Worm (Caenorhabditis elegans): ENCODE results near the gene Y68A4A.13.
"Not testable (repeated sequence)": the region's sequence is repeated elsewhere in the genome, so short reads cannot be mapped to it uniquely, and the experiment has no call there.

The Y68A4A.13 gene

ce11 chrV:17208045-17208444 is at the start of gene Y68A4A.13:
Y68A4A.13 (minus strand) TSS chrV:17208145.
- no peak for TF ChIP-seq aly-1 (tag; optimal IDR thresholded peaks at IDR 0.05)
- TF ChIP-seq pes-1 (GFP tag; IDR thresholded peaks at IDR 0.05): no peak
- TF ChIP-seq tbx-37 (GFP tag; conservative IDR thresholded peaks at IDR 0.05): no peak
- no peak for TF ChIP-seq ceh-36 (tag; optimal IDR thresholded peaks at IDR 0.05)
- TF ChIP-seq F13C5.2 (tag; optimal IDR thresholded peaks at IDR 0.05): no peak
- TF ChIP-seq sea-1 (GFP tag; conservative IDR thresholded peaks at IDR 0.05): no peak
- TF ChIP-seq ceh-13 (GFP tag; optimal IDR thresholded peaks at IDR 0.05): no peak

ce11 chrV:17257637-17258036 is 49.7 kb upstream of the Y68A4A.13 start:
- TF ChIP-seq ceh-36 (tag; optimal IDR thresholded peaks at IDR 0.05): no peak

- TF ChIP-seq hmbx-1 (tag; optimal IDR thresholded peaks at IDR 0.05): no peak
Observed at ce11 chrV:17255454-17255853, 47.5 kb upstream of the Y68A4A.13 start, which contains the start of gene srh-115. srh-115 (plus strand) TSS chrV:17255754.

DNA sequence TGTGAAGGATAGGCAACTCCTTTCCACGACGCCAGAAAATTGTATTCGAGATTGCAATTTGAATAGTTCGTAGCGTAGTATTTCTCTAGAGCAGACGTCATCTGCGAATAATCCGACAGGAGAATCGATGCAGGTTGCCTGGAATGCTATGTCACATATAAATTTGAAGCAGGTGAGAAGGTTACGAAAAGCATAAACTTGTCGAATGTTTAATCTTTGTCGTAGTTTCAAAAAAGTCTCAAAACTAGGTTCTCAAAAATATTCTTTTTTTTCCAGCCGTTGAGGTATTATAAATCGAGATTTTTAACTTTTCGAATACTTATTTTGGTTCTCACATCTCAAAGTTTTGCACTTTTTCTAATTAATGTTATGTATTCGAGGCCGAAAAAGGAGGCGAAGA is 47.1 kb upstream of the Y68A4A.13 start, which contains the start of gene srh-116:
srh-116 (minus strand) TSS at position 101 of the 400 bp plus-strand sequence.
- TF ChIP-seq aly-1 (tag; optimal IDR thresholded peaks at IDR 0.05); ama-1 (optimal IDR thresholded peaks at IDR 0.05); flt-1 (GFP tag; IDR thresholded peaks at IDR 0.05): not testable (repeated sequence)

DNA sequence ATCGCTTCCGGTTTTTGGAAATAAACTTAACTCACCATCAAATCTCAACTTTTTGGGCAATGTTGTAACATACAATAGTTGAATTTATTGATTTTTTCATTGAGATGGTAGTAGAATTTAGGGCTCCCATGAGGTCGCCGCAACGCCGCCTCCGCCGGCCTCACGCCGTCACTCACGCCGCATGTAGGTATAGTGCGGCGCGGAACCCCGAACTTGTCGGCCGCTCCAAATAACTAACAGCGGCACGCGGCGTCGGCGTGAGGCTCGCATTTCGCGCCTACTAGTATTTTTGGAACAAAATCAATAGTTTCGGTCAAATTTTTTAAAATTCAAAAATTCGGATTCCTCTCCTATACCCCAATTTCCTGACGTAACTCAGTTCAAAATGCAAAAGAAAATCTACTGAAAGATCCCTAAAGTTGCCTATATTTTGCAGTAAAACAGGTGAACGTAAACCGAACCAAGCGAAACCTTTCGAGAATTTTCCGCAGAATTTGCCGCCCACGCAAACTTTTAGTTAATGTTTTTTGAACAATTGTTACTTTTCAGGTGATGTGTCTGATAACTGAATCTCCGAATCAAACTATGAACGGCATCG is 43.5 kb upstream of the Y68A4A.13 start, which contains the start of gene Y61B8A.6:
Y61B8A.6 (plus strand) TSS at position 548 of the 598 bp plus-strand sequence.
- TF ChIP-seq aly-1 (tag; optimal IDR thresholded peaks at IDR 0.05): no peak
- TF ChIP-seq sea-1 (GFP tag; conservative IDR thresholded peaks at IDR 0.05): no peak
- no peak for TF ChIP-seq tbx-37 (GFP tag; conservative IDR thresholded peaks at IDR 0.05)
- no peak for TF ChIP-seq hmbx-1 (tag; optimal IDR thresholded peaks at IDR 0.05)
- TF ChIP-seq scrt-1 (GFP tag; IDR thresholded peaks at IDR 0.05): no peak
- no peak for TF ChIP-seq ceh-36 (tag; optimal IDR thresholded peaks at IDR 0.05)
- TF ChIP-seq ceh-13 (GFP tag; optimal IDR thresholded peaks at IDR 0.05): no peak
- no peak for TF ChIP-seq F13C5.2 (tag; optimal IDR thresholded peaks at IDR 0.05)
- TF ChIP-seq tra-4 (tag; optimal IDR thresholded peaks at IDR 0.05): no peak
- no peak for TF ChIP-seq pes-1 (GFP tag; IDR thresholded peaks at IDR 0.05)
- no peak for TF ChIP-seq hmg-4 (GFP tag; optimal IDR thresholded peaks at IDR 0.05)
- TF ChIP-seq flt-1 (GFP tag; IDR thresholded peaks at IDR 0.05): no peak
- no peak for TF ChIP-seq hnd-1 (tag; optimal IDR thresholded peaks at IDR 0.05)

DNA sequence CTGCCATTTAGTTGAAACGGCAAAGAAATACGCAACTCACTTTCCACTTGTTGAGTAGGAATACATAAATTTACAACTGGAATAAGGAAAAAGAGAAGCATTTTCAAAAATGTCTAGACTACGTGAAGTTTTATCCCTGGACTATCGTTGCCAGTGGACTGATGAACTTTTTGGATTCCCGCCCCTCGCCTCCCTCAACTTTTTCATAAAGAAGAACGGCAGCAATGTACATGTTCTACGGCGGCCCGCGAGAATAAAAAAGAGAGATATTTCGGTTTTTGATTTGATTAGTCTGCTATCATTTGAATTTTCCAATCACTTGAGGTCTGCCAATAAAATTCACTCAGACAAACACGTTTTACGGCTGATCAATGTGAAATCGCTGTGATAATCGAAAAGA is 41.0 kb upstream of the Y68A4A.13 start, which contains the start of gene clec-243:
clec-243 (minus strand) TSS at position 101 of the 400 bp plus-strand sequence.
- TF ChIP-seq pes-1 (GFP tag; IDR thresholded peaks at IDR 0.05): no peak
- TF ChIP-seq tbx-11 (GFP tag; IDR thresholded peaks at IDR 0.05): no peak
- no peak for TF ChIP-seq ets-7 (tag; optimal IDR thresholded peaks at IDR 0.05)
- TF ChIP-seq hnd-1 (tag; optimal IDR thresholded peaks at IDR 0.05): no peak
- TF ChIP-seq tbx-37 (GFP tag; conservative IDR thresholded peaks at IDR 0.05): no peak
- no peak for TF ChIP-seq ceh-36 (tag; optimal IDR thresholded peaks at IDR 0.05)
- TF ChIP-seq scrt-1 (GFP tag; IDR thresholded peaks at IDR 0.05): no peak
- TF ChIP-seq aly-1 (tag; optimal IDR thresholded peaks at IDR 0.05): no peak
- TF ChIP-seq tra-4 (tag; optimal IDR thresholded peaks at IDR 0.05): no peak
- TF ChIP-seq B0310.2 (tag; optimal IDR thresholded peaks at IDR 0.05): no peak
- TF ChIP-seq ama-1 (optimal IDR thresholded peaks at IDR 0.05): no peak
- TF ChIP-seq flt-1 (GFP tag; IDR thresholded peaks at IDR 0.05): no peak
- TF ChIP-seq ceh-13 (GFP tag; optimal IDR thresholded peaks at IDR 0.05): no peak
- TF ChIP-seq hmg-4 (GFP tag; optimal IDR thresholded peaks at IDR 0.05): no peak
- no peak for TF ChIP-seq hmbx-1 (tag; optimal IDR thresholded peaks at IDR 0.05)
- TF ChIP-seq sea-1 (GFP tag; conservative IDR thresholded peaks at IDR 0.05): no peak
- TF ChIP-seq F13C5.2 (tag; optimal IDR thresholded peaks at IDR 0.05): no peak

DNA sequence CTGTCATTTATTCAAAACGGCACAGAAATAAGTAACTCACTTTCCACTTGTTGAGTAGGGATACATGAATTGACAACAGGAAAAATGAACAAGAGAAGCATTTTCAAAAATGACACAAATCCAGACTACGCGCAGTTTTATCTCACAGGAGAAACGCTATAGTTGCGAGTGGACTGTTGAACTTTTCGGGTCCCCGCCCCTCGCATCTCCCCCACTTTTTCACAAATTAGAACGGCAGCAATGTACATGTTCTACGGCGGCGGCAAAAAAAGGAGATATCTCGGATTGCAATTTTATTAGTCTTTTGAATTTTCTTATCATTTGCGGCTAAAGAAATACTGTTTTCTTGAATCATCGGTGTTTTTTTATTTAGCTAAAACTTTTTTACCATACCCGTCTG is 37.5 kb upstream of the Y68A4A.13 start, which contains the start of gene clec-242:
clec-242 (minus strand) TSS at position 101 of the 400 bp plus-strand sequence.
- TF ChIP-seq aly-1 (tag; optimal IDR thresholded peaks at IDR 0.05) (no peak), ama-1 (optimal IDR thresholded peaks at IDR 0.05) (no peak), hmg-4 (GFP tag; optimal IDR thresholded peaks at IDR 0.05) (no peak)

- TF ChIP-seq tbx-37 (GFP tag; conservative IDR thresholded peaks at IDR 0.05) (no peak), flt-1 (GFP tag; IDR thresholded peaks at IDR 0.05) (no peak), B0310.2 (tag; optimal IDR thresholded peaks at IDR 0.05) (no peak), hmbx-1 (tag; optimal IDR thresholded peaks at IDR 0.05) (no peak), hnd-1 (tag; optimal IDR thresholded peaks at IDR 0.05) (no peak), tra-4 (tag; optimal IDR thresholded peaks at IDR 0.05) (no peak), ama-1 (optimal IDR thresholded peaks at IDR 0.05) (no peak), tbx-11 (GFP tag; IDR thresholded peaks at IDR 0.05) (no peak), aly-1 (tag; optimal IDR thresholded peaks at IDR 0.05) (no peak), scrt-1 (GFP tag; IDR thresholded peaks at IDR 0.05) (no peak), ceh-13 (GFP tag; optimal IDR thresholded peaks at IDR 0.05) (no peak), F13C5.2 (tag; optimal IDR thresholded peaks at IDR 0.05) (no peak)
Observed at ce11 chrV:17243016-17243415, 35.1 kb upstream of the Y68A4A.13 start.

ce11 chrV:17242552-17242951 is 34.6 kb upstream of the Y68A4A.13 start, which contains the start of gene Y68A4B.3:
Y68A4B.3 (minus strand) TSS chrV:17242652.
- TF ChIP-seq B0310.2 (tag; optimal IDR thresholded peaks at IDR 0.05) (no peak), ets-7 (tag; optimal IDR thresholded peaks at IDR 0.05) (no peak), tbx-37 (GFP tag; conservative IDR thresholded peaks at IDR 0.05) (no peak), hmg-4 (GFP tag; optimal IDR thresholded peaks at IDR 0.05) (no peak), scrt-1 (GFP tag; IDR thresholded peaks at IDR 0.05) (no peak), sea-1 (GFP tag; conservative IDR thresholded peaks at IDR 0.05) (no peak), hnd-1 (tag; optimal IDR thresholded peaks at IDR 0.05) (no peak), flt-1 (GFP tag; IDR thresholded peaks at IDR 0.05) (no peak), tbx-11 (GFP tag; IDR thresholded peaks at IDR 0.05) (no peak), ceh-13 (GFP tag; optimal IDR thresholded peaks at IDR 0.05) (no peak), aly-1 (tag; optimal IDR thresholded peaks at IDR 0.05) (no peak), ama-1 (optimal IDR thresholded peaks at IDR 0.05) (no peak), ceh-36 (tag; optimal IDR thresholded peaks at IDR 0.05) (no peak), tra-4 (tag; optimal IDR thresholded peaks at IDR 0.05) (no peak), F13C5.2 (tag; optimal IDR thresholded peaks at IDR 0.05) (no peak), pes-1 (GFP tag; IDR thresholded peaks at IDR 0.05) (no peak)

Data from whole organism, early embryonic.